Worm (Caenorhabditis elegans) whole organism, early embryonic: Measurements from ENCODE around the gene nspd-3.

Experiments used
- F13C5.2 ChIP-seq: sonication (generic microtip); optimal IDR thresholded peaks from 2 replicates; lab custom pipeline; 2017; ENCODE audit warnings: mild to moderate bottlenecking, missing genetic modification characterization, inconsistent platforms, missing compliant biosample characterization
- ama-1 ChIP-seq: fragments of 150-350 bp; optimal IDR thresholded peaks from 2 replicates; lab custom pipeline; 2014
- ceh-13 ChIP-seq: fragments of 200-800 bp; sonication (Bioruptor generic); optimal IDR thresholded peaks from 2 replicates; lab custom pipeline; 2018; ENCODE audit warnings: mild to moderate bottlenecking, missing genetic modification characterization, missing compliant biosample characterization
- ceh-36 ChIP-seq: sonication (generic microtip); optimal IDR thresholded peaks from 2 replicates; lab custom pipeline; 2016; ENCODE audit warnings: missing genetic modification characterization, inconsistent platforms, missing compliant biosample characterization
- flt-1 ChIP-seq: fragments of 200-800 bp; sonication (Bioruptor generic); IDR thresholded peaks from 2 replicates; pipeline ENCODE4 v1.3.6; 2022; ENCODE audit warnings: missing genetic modification characterization, missing compliant biosample characterization
- hmbx-1 ChIP-seq: sonication (generic microtip); optimal IDR thresholded peaks from 2 replicates; lab custom pipeline; 2016; ENCODE audit warnings: mild to moderate bottlenecking, missing genetic modification characterization, missing compliant biosample characterization
- scrt-1 ChIP-seq: fragments of 200-800 bp; sonication (Bioruptor generic); IDR thresholded peaks from 2 replicates; pipeline ENCODE4 v1.3.6; 2022; ENCODE audit warnings: missing genetic modification characterization, missing compliant biosample characterization
- sea-1 ChIP-seq: fragments of 200-800 bp; sonication (Bioruptor generic); conservative IDR thresholded peaks from 2 replicates; pipeline ENCODE4 v1.3.6; 2022; ENCODE audit warnings: missing genetic modification characterization, missing compliant biosample characterization
- tra-4 ChIP-seq: sonication (generic microtip); optimal IDR thresholded peaks from 2 replicates; lab custom pipeline; 2017; ENCODE audit warnings: missing genetic modification characterization, missing compliant biosample characterization

DNA sequence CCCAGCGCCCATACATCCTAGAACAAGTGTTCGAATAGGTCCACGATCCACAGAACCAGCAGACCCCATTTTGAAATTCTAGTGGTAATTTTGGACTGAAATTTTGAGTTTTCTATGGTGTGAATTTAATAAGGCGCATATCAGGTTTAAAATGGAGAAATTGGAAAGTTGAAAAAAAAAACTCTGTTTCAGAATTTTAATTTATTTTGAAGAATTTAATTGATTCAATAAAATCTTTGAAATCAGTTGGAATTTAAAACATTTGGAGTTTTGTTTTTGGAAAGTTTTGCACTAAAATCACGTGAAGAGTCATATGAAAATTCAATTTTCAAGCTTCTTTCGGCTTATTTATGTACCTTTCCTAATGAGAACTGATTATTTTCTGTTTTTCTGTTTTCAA is 32.7 kb upstream of the nspd-3 start, which contains the start of gene gpa-18:
- TF ChIP-seq flt-1 (no peak), scrt-1 (GFP tag; lab: Robert Waterston, UW) (no peak), ama-1 (lab: Kevin White, UChicago) (no peak), ceh-36 (tag; lab: Kevin White, UChicago) (no peak), ceh-13 (no peak), hmbx-1 (tag; lab: Kevin White, UChicago) (no peak), sea-1 (GFP tag; lab: Robert Waterston, UW) (no peak), F13C5.2 (tag; lab: Kevin White, UChicago) (no peak), tra-4 (tag; lab: Kevin White, UChicago) (no peak)
